Fruit fly (Drosophila melanogaster) whole organism, embryonic: Measurements from ENCODE around the gene cort.

Experiments
- Aef1 ChIP-seq: fragments of 200-800 bp; sonication (Bioruptor generic); IDR thresholded peaks from 3 replicates; pipeline ENCODE4 v1.3.6; 2022; ENCODE audit warnings: missing biosample characterization, missing genetic modification characterization
- Asciz ChIP-seq: fragments of 200-800 bp; sonication (Bioruptor generic); optimal IDR thresholded peaks from 2 replicates; lab custom pipeline; 2017; ENCODE audit warnings: missing biosample characterization, mild to moderate bottlenecking, missing genetic modification characterization, missing genetic modification reagents
- CG10431 ChIP-seq: fragments of 200-800 bp; sonication (Bioruptor generic); optimal IDR thresholded peaks from 3 replicates; lab custom pipeline; 2018; ENCODE audit warnings: missing biosample characterization, mild to moderate bottlenecking, missing genetic modification characterization
- CG10462 ChIP-seq: fragments of 200-800 bp; sonication (Bioruptor generic); optimal IDR thresholded peaks from 2 replicates; lab custom pipeline; 2016; ENCODE audit warnings: missing biosample characterization, missing genetic modification characterization
- CG10543 ChIP-seq: fragments of 200-800 bp; sonication (Bioruptor generic); optimal IDR thresholded peaks from 3 replicates; lab custom pipeline; 2017; ENCODE audit warnings: missing biosample characterization, mild to moderate bottlenecking, missing genetic modification characterization, moderate library complexity
- CG11247 ChIP-seq: fragments of 200-800 bp; sonication (Bioruptor generic); IDR thresholded peaks from 2 replicates; pipeline ENCODE4 v1.3.6; 2022; ENCODE audit warnings: missing biosample characterization, missing genetic modification characterization
- CG11456 ChIP-seq: fragments of 200-800 bp; sonication (Bioruptor generic); IDR thresholded peaks from 3 replicates; pipeline ENCODE4 v1.3.6; 2022; ENCODE audit warnings: missing biosample characterization, missing genetic modification characterization
- CG12659 ChIP-seq: fragments of 200-800 bp; sonication (Bioruptor generic); optimal IDR thresholded peaks from 3 replicates; lab custom pipeline; 2017; ENCODE audit warnings: mild to moderate bottlenecking, missing biosample characterization, missing genetic modification reagents, missing genetic modification characterization
- CG13624 ChIP-seq: fragments of 200-800 bp; sonication (Bioruptor generic); optimal IDR thresholded peaks from 2 replicates; lab custom pipeline; 2016; ENCODE audit warnings: missing biosample characterization, missing genetic modification characterization
- CG15514 ChIP-seq: fragments of 200-800 bp; sonication (Bioruptor generic); optimal IDR thresholded peaks from 3 replicates; lab custom pipeline; 2017; ENCODE audit warnings: missing biosample characterization, missing genetic modification characterization, mild to moderate bottlenecking, moderate library complexity, missing genetic modification reagents
- CG17385 ChIP-seq: fragments of 200-800 bp; sonication (Bioruptor generic); optimal IDR thresholded peaks from 3 replicates; lab custom pipeline; 2018; ENCODE audit warnings: missing biosample characterization, mild to moderate bottlenecking, missing genetic modification characterization
- CG18476 ChIP-seq: fragments of 200-800 bp; sonication (Bioruptor generic); optimal IDR thresholded peaks from 2 replicates; lab custom pipeline; 2016; ENCODE audit warnings: missing biosample characterization, mild to moderate bottlenecking, missing genetic modification characterization
- CG30403 ChIP-seq: fragments of 200-800 bp; sonication (Bioruptor generic); optimal IDR thresholded peaks from 3 replicates; lab custom pipeline; 2016; ENCODE audit warnings: missing biosample characterization, missing genetic modification characterization
- CG32767 ChIP-seq: fragments of 200-800 bp; sonication (Bioruptor generic); IDR thresholded peaks from 2 replicates; pipeline ENCODE4 v1.3.6; 2022; ENCODE audit warnings: missing biosample characterization, missing genetic modification characterization
- CG6683 ChIP-seq: fragments of 200-800 bp; sonication (Bioruptor generic); optimal IDR thresholded peaks from 2 replicates; lab custom pipeline; 2017; ENCODE audit warnings: missing biosample characterization, mild to moderate bottlenecking, missing genetic modification characterization, missing genetic modification reagents
- CG7963 ChIP-seq: fragments of 200-800 bp; sonication (Bioruptor generic); IDR thresholded peaks from 3 replicates; pipeline ENCODE4 v1.3.6; 2022; ENCODE audit warnings: missing biosample characterization, missing genetic modification characterization; ENCODE audit not compliant: partially characterized antibody
- CG7987 ChIP-seq: fragments of 200-800 bp; sonication (Bioruptor generic); optimal IDR thresholded peaks from 2 replicates; lab custom pipeline; 2018; ENCODE audit warnings: missing biosample characterization, mild to moderate bottlenecking, missing genetic modification characterization, moderate library complexity
- CG8765 ChIP-seq: fragments of 200-800 bp; sonication (Bioruptor generic); IDR thresholded peaks from 2 replicates; pipeline ENCODE4 v1.3.6; 2022; ENCODE audit warnings: missing biosample characterization, missing genetic modification characterization
- CG8924 ChIP-seq: fragments of 200-800 bp; optimal IDR thresholded peaks from 3 replicates; lab custom pipeline; 2019; ENCODE audit warnings: missing biosample characterization, mild to moderate bottlenecking, missing genetic modification characterization, moderate library complexity
- CG9727 ChIP-seq: fragments of 200-800 bp; sonication (Bioruptor generic); optimal IDR thresholded peaks from 3 replicates; lab custom pipeline; 2017; ENCODE audit warnings: missing biosample characterization, mild to moderate bottlenecking, missing genetic modification characterization
- Dbx ChIP-seq: fragments of 200-800 bp; sonication (Bioruptor generic); IDR thresholded peaks from 3 replicates; pipeline ENCODE4 v1.3.6; 2022; ENCODE audit warnings: missing biosample characterization, missing genetic modification characterization
- E2f1 ChIP-seq: fragments of 200-800 bp; sonication (Bioruptor generic); IDR thresholded peaks from 2 replicates; pipeline ENCODE4 v1.3.6; 2022; ENCODE audit warnings: missing biosample characterization, missing genetic modification characterization
- HHEX ChIP-seq: fragments of 200-800 bp; sonication (Bioruptor generic); optimal IDR thresholded peaks from 3 replicates; lab custom pipeline; 2017; ENCODE audit warnings: missing biosample characterization, mild to moderate bottlenecking, missing genetic modification characterization, missing genetic modification reagents
- HLH54F ChIP-seq: fragments of 200-800 bp; sonication (Bioruptor generic); optimal IDR thresholded peaks from 3 replicates; lab custom pipeline; 2016; ENCODE audit warnings: missing biosample characterization, missing genetic modification characterization
- Hmx ChIP-seq: fragments of 200-800 bp; sonication (Bioruptor generic); optimal IDR thresholded peaks from 2 replicates; lab custom pipeline; 2016; ENCODE audit warnings: missing biosample characterization, missing genetic modification characterization
- Hr3 ChIP-seq: fragments of 200-800 bp; sonication (Bioruptor generic); optimal IDR thresholded peaks from 3 replicates; lab custom pipeline; 2016; ENCODE audit warnings: missing biosample characterization, missing genetic modification characterization
- MTF-1 ChIP-seq: fragments of 200-800 bp; sonication (Bioruptor generic); optimal IDR thresholded peaks from 2 replicates; lab custom pipeline; 2018; ENCODE audit warnings: missing biosample characterization, mild to moderate bottlenecking, missing genetic modification characterization, borderline replicate concordance
- Optix ChIP-seq: fragments of 200-800 bp; sonication (Bioruptor generic); IDR thresholded peaks from 3 replicates; pipeline ENCODE4 v1.3.6; 2022; ENCODE audit warnings: missing biosample characterization, missing genetic modification characterization
- Rfx ChIP-seq: fragments of 200-800 bp; sonication (Bioruptor generic); IDR thresholded peaks from 2 replicates; pipeline ENCODE4 v1.3.6; 2022; ENCODE audit warnings: missing biosample characterization, missing genetic modification characterization
- Ssrp ChIP-seq: fragments of 200-800 bp; sonication (Bioruptor generic); optimal IDR thresholded peaks from 2 replicates; lab custom pipeline; 2018; ENCODE audit warnings: missing biosample characterization, mild to moderate bottlenecking, missing genetic modification characterization, moderate library complexity
- bbx ChIP-seq: fragments of 200-800 bp; sonication (Bioruptor generic); IDR thresholded peaks from 2 replicates; pipeline ENCODE4 v1.3.6; 2022; ENCODE audit warnings: missing biosample characterization, missing genetic modification characterization; ENCODE audit not compliant: partially characterized antibody
- br ChIP-seq: fragments of >200 bp; optimal IDR thresholded peaks from 2 replicates; lab custom pipeline; 2017
- bsh ChIP-seq, 2 experiments: fragments of 200-800 bp; sonication (Bioruptor generic); optimal IDR thresholded peaks; 2 replicates each; lab custom pipeline; 2017 to 2018; ENCODE audit warnings: mild to moderate bottlenecking in 2 of 2, missing biosample characterization in 2 of 2, missing genetic modification characterization in 2 of 2, moderate library complexity in 1 of 2
- btn ChIP-seq: fragments of 200-800 bp; sonication (Bioruptor generic); optimal IDR thresholded peaks from 2 replicates; lab custom pipeline; 2016; ENCODE audit warnings: missing biosample characterization, missing genetic modification characterization
- disco-r ChIP-seq: fragments of 200-800 bp; sonication (Bioruptor generic); optimal IDR thresholded peaks from 2 replicates; lab custom pipeline; 2016; ENCODE audit warnings: missing biosample characterization, missing genetic modification characterization
- ftz-f1 ChIP-seq: fragments of 200-800 bp; sonication (Bioruptor generic); optimal IDR thresholded peaks from 2 replicates; lab custom pipeline; 2016; ENCODE audit warnings: missing biosample characterization, missing genetic modification characterization
- nau ChIP-seq: fragments of 200-800 bp; sonication (Bioruptor generic); optimal IDR thresholded peaks from 3 replicates; lab custom pipeline; 2017; ENCODE audit warnings: missing biosample characterization, mild to moderate bottlenecking, missing genetic modification characterization, missing genetic modification reagents
- pan ChIP-seq, 4 experiments: fragments of >200 bp in 3 of 4; fragments of 200-800 bp in 1 of 4; sonication (Bioruptor generic) in 1 of 4; optimal IDR thresholded peaks in 3 of 4; IDR thresholded peaks in 1 of 4; 2 replicates each; pipeline versions ENCODE4 v1.3.6 to Lab custom; 2017 to 2022; ENCODE audit warnings: missing biosample characterization in 2 of 4, missing genetic modification characterization in 2 of 4, mixed read lengths in 1 of 4
- pho ChIP-seq: fragments of 200-800 bp; sonication (Bioruptor generic); optimal IDR thresholded peaks from 2 replicates; lab custom pipeline; 2016; ENCODE audit warnings: missing biosample characterization, missing genetic modification characterization
- pita ChIP-seq: fragments of 200-800 bp; sonication (Bioruptor generic); optimal IDR thresholded peaks from 2 replicates; lab custom pipeline; 2017; ENCODE audit warnings: missing biosample characterization, mild to moderate bottlenecking, missing genetic modification characterization
- pros ChIP-seq: fragments of 200-800 bp; sonication (Bioruptor generic); optimal IDR thresholded peaks from 3 replicates; lab custom pipeline; 2019; ENCODE audit warnings: missing biosample characterization, mild to moderate bottlenecking, missing genetic modification characterization, moderate library complexity
- ranshi ChIP-seq: fragments of 200-800 bp; sonication (Bioruptor generic); IDR thresholded peaks from 2 replicates; pipeline ENCODE4 v1.3.6; 2022; ENCODE audit warnings: missing biosample characterization, missing genetic modification characterization
- rib ChIP-seq: fragments of 200-800 bp; sonication (Bioruptor generic); IDR thresholded peaks from 2 replicates; pipeline ENCODE4 v1.3.6; 2022; ENCODE audit warnings: missing biosample characterization, missing genetic modification characterization
- sc ChIP-seq, 3 experiments: fragments of >200 bp in 2 of 3; fragments of 200-800 bp in 1 of 3; sonication (Bioruptor generic) in 1 of 3; optimal IDR thresholded peaks; 2 replicates in 2 of 3; 3 replicates in 1 of 3; lab custom pipeline; 2017; ENCODE audit warnings: mild to moderate bottlenecking in 1 of 3, missing biosample characterization in 1 of 3, missing genetic modification characterization in 1 of 3, missing genetic modification reagents in 1 of 3
- unc-4 ChIP-seq: fragments of 200-800 bp; sonication (Bioruptor generic); IDR thresholded peaks from 2 replicates; pipeline ENCODE4 v1.3.6; 2022; ENCODE audit warnings: missing biosample characterization, missing genetic modification characterization; ENCODE audit not compliant: partially characterized antibody
- usp ChIP-seq: fragments of >200 bp; optimal IDR thresholded peaks from 2 replicates; lab custom pipeline; 2017; ENCODE audit warnings: missing biosample characterization, missing genetic modification characterization
- vvl ChIP-seq: fragments of 200-800 bp; sonication (Bioruptor generic); IDR thresholded peaks from 2 replicates; pipeline ENCODE4 v1.3.6; 2022; ENCODE audit warnings: missing biosample characterization, missing genetic modification characterization

cort gene

dm6 chr2L:6683992-6684882, 7.8 kb upstream of the cort start, which contains the start of gene Nhe3 (continued):
- TF ChIP-seq Hr3 (peak; percentile 81), CG15514 (GFP tag; lab: Kevin White, UChicago) (peak; percentile 76), Rfx (GFP tag; lab: Robert Waterston, UW) (peak; percentile 90), HLH54F (GFP tag; lab: Kevin White, UChicago) (peak; percentile 85), CG32767 (GFP tag; lab: Robert Waterston, UW) (no peak; the same call in 1 of the 2 replicates), CG7987 (no peak), pho (GFP tag; lab: Kevin White, UChicago) (peak; percentile 87), Asciz (GFP tag; lab: Kevin White, UChicago) (peak; percentile 51), pita (GFP tag; lab: Kevin White, UChicago) (peak; percentile 7), Optix (GFP tag; lab: Robert Waterston, UW) (peak; percentile 56; the same call in 1 of the 3 replicates), unc-4 (GFP tag; lab: Robert Waterston, UW) (peak; percentile 54), usp (GFP tag; lab: Kevin White, UChicago) (no peak), bbx (GFP tag; lab: Robert Waterston, UW) (peak; percentile 51; the same call in 1 of the 2 replicates), CG10543 (GFP tag; lab: Kevin White, UChicago) (peak; percentile 75), ftz-f1 (no peak), CG30403 (GFP tag; lab: Kevin White, UChicago) (peak; percentile 92), bsh (GFP tag; optimal IDR thresholded peaks at IDR 0.05; lab: Kevin White, UChicago) (peak; percentile 35 to 76), rib (GFP tag; lab: Robert Waterston, UW) (peak; percentile 68), CG10431 (GFP tag; lab: Kevin White, UChicago) (peak; percentile 33), MTF-1 (peak; percentile 14), Dbx (GFP tag; lab: Robert Waterston, UW) (peak; percentile 89), disco-r (GFP tag; lab: Kevin White, UChicago) (peak; percentile 63), nau (GFP tag; lab: Kevin White, UChicago) (peak; percentile 58), CG18476 (GFP tag; lab: Kevin White, UChicago) (peak; percentile 81), CG10462 (peak; percentile 60), CG8765 (GFP tag; lab: Robert Waterston, UW) (no peak), Aef1 (GFP tag; lab: Robert Waterston, UW) (peak; percentile 89), CG11247 (peak; percentile 80), Ssrp (tag; lab: Kevin White, UChicago) (peak; percentile 84), CG7963 (GFP tag; lab: Robert Waterston, UW) (0 out of 3 replicates have a peak, but pooled peaks have one; percentile 12), CG9727 (GFP tag; lab: Kevin White, UChicago) (peak; percentile 85), vvl (GFP tag; lab: Robert Waterston, UW) (peak; percentile 89), CG17385 (GFP tag; lab: Kevin White, UChicago) (peak; percentile 71), ranshi (GFP tag; lab: Robert Waterston, UW) (peak; percentile 87; the same call in 1 of the 2 replicates), CG6683 (GFP tag; lab: Kevin White, UChicago) (peak; percentile 18), CG11456 (peak; percentile 87), sc (optimal IDR thresholded peaks at IDR 0.05; lab: Kevin White, UChicago) (no peak), sc (GFP tag; optimal IDR thresholded peaks at IDR 0.05; lab: Kevin White, UChicago) (peak; percentile 57), E2f1 (GFP tag; lab: Robert Waterston, UW) (peak; percentile 71), pan (optimal IDR thresholded peaks at IDR 0.05; lab: Kevin White, UChicago) (no peak), pan (GFP tag; optimal IDR thresholded peaks at IDR 0.05 in 1 of 2, IDR thresholded peaks at IDR 0.05 in 1 of 2) (peak in 1 of 2 experiments; percentile 85), HHEX (peak; percentile 61), btn (GFP tag; lab: Kevin White, UChicago) (peak; percentile 48), CG12659 (peak; percentile 89), CG8924 (tag; lab: Kevin White, UChicago) (peak; percentile 77), br (no peak), Hmx (GFP tag; lab: Kevin White, UChicago) (peak; percentile 69), pros (no peak), CG13624 (GFP tag; lab: Kevin White, UChicago) (peak; percentile 80)
